Fruit fly (Drosophila melanogaster) whole organism, embryonic: ENCODE data around the gene dgrn.

Experiments used
- Ada2b ChIP-seq: fragments of 200-800 bp; sonication (Bioruptor generic); IDR thresholded peaks from 2 replicates; pipeline ENCODE4 v1.3.6; 2022; ENCODE audit warnings: missing biosample characterization, missing genetic modification characterization
- CG10209 ChIP-seq: fragments of 200-800 bp; sonication (Bioruptor generic); optimal IDR thresholded peaks from 3 replicates; lab custom pipeline; 2017; ENCODE audit warnings: missing biosample characterization, mild to moderate bottlenecking, missing genetic modification characterization, missing genetic modification reagents
- CG11247 ChIP-seq: fragments of 200-800 bp; sonication (Bioruptor generic); IDR thresholded peaks from 2 replicates; pipeline ENCODE4 v1.3.6; 2022; ENCODE audit warnings: missing biosample characterization, missing genetic modification characterization
- CG11398 ChIP-seq: fragments of 200-800 bp; sonication (Bioruptor generic); optimal IDR thresholded peaks from 2 replicates; lab custom pipeline; 2016; ENCODE audit warnings: missing biosample characterization, missing genetic modification characterization
- CG12155 ChIP-seq: fragments of 200-800 bp; sonication (Bioruptor generic); optimal IDR thresholded peaks from 3 replicates; lab custom pipeline; 2016; ENCODE audit warnings: missing biosample characterization, missing genetic modification characterization
- CG12219 ChIP-seq: fragments of 200-800 bp; sonication (Bioruptor generic); optimal IDR thresholded peaks from 3 replicates; lab custom pipeline; 2018; ENCODE audit warnings: missing biosample characterization, mild to moderate bottlenecking, missing genetic modification characterization
- CG14014 ChIP-seq: fragments of 200-800 bp; sonication (Bioruptor generic); IDR thresholded peaks from 2 replicates; pipeline ENCODE4 v1.3.6; 2022; ENCODE audit warnings: missing biosample characterization, missing genetic modification characterization
- CG14050 ChIP-seq: fragments of 200-800 bp; sonication (Bioruptor generic); IDR thresholded peaks from 3 replicates; pipeline ENCODE4 v1.3.6; 2022; ENCODE audit warnings: missing biosample characterization, missing genetic modification characterization
- CG15011 ChIP-seq: fragments of 200-800 bp; sonication (Bioruptor generic); optimal IDR thresholded peaks from 3 replicates; lab custom pipeline; 2018; ENCODE audit warnings: missing biosample characterization, mild to moderate bottlenecking, missing genetic modification characterization
- CG16813 ChIP-seq: fragments of 200-800 bp; sonication (Bioruptor generic); IDR thresholded peaks from 3 replicates; pipeline ENCODE4 v1.3.6; 2022; ENCODE audit warnings: missing biosample characterization, missing genetic modification characterization; ENCODE audit not compliant: partially characterized antibody
- CG1832 ChIP-seq: fragments of 200-800 bp; sonication (Bioruptor generic); optimal IDR thresholded peaks from 2 replicates; lab custom pipeline; 2017; ENCODE audit warnings: missing biosample characterization, mild to moderate bottlenecking, missing genetic modification characterization, inconsistent platforms
- CG2712 ChIP-seq: fragments of 200-800 bp; optimal IDR thresholded peaks from 3 replicates; lab custom pipeline; 2019; ENCODE audit warnings: missing biosample characterization, mild to moderate bottlenecking, missing genetic modification characterization, moderate library complexity
- CG2875 ChIP-seq: fragments of 200-800 bp; sonication (Bioruptor generic); optimal IDR thresholded peaks from 2 replicates; lab custom pipeline; 2017; ENCODE audit warnings: missing biosample characterization, mild to moderate bottlenecking, missing genetic modification characterization, missing genetic modification reagents
- CG4328 ChIP-seq: fragments of 200-800 bp; sonication (Bioruptor generic); optimal IDR thresholded peaks from 3 replicates; lab custom pipeline; 2017; ENCODE audit warnings: missing biosample characterization, missing genetic modification reagents, missing genetic modification characterization
- CG4424 ChIP-seq: fragments of 200-800 bp; sonication (Bioruptor generic); optimal IDR thresholded peaks from 3 replicates; lab custom pipeline; 2016; ENCODE audit warnings: missing biosample characterization, missing genetic modification characterization
- CG4617 ChIP-seq: fragments of 200-800 bp; sonication (Bioruptor generic); optimal IDR thresholded peaks from 3 replicates; lab custom pipeline; 2016; ENCODE audit warnings: missing biosample characterization, missing genetic modification characterization, borderline replicate concordance
- CG6854 ChIP-seq: fragments of 200-800 bp; sonication (Bioruptor generic); optimal IDR thresholded peaks from 3 replicates; lab custom pipeline; 2017; ENCODE audit warnings: missing biosample characterization, mild to moderate bottlenecking, missing genetic modification characterization
- Chrac-16 ChIP-seq: fragments of 200-800 bp; sonication (Bioruptor generic); optimal IDR thresholded peaks from 3 replicates; lab custom pipeline; 2016; ENCODE audit warnings: missing biosample characterization, missing genetic modification characterization
- Deaf1 ChIP-seq: fragments of 200-800 bp; optimal IDR thresholded peaks from 3 replicates; lab custom pipeline; 2019; ENCODE audit warnings: missing biosample characterization, mild to moderate bottlenecking, missing genetic modification characterization, moderate library complexity
- Dll ChIP-seq: fragments of 200-800 bp; sonication (Bioruptor generic); IDR thresholded peaks from 4 replicates; pipeline ENCODE4 v1.3.6; 2022; ENCODE audit warnings: missing biosample characterization, missing genetic modification characterization; ENCODE audit not compliant: partially characterized antibody
- Doc3 ChIP-seq: fragments of 200-800 bp; sonication (Bioruptor generic); IDR thresholded peaks from 3 replicates; pipeline ENCODE4 v1.3.6; 2022; ENCODE audit warnings: missing biosample characterization, missing genetic modification characterization; ENCODE audit not compliant: partially characterized antibody
- E2f1 ChIP-seq: fragments of 200-800 bp; sonication (Bioruptor generic); IDR thresholded peaks from 2 replicates; pipeline ENCODE4 v1.3.6; 2022; ENCODE audit warnings: missing biosample characterization, missing genetic modification characterization
- Elba2 ChIP-seq: fragments of 200-800 bp; sonication (Bioruptor generic); optimal IDR thresholded peaks from 3 replicates; lab custom pipeline; 2016; ENCODE audit warnings: missing biosample characterization, missing genetic modification characterization
- Fer2 ChIP-seq: fragments of 200-800 bp; sonication (Bioruptor generic); optimal IDR thresholded peaks from 2 replicates; lab custom pipeline; 2018; ENCODE audit warnings: missing biosample characterization, mild to moderate bottlenecking, missing genetic modification characterization, moderate library complexity
- HHEX ChIP-seq: fragments of 200-800 bp; sonication (Bioruptor generic); optimal IDR thresholded peaks from 3 replicates; lab custom pipeline; 2017; ENCODE audit warnings: missing biosample characterization, mild to moderate bottlenecking, missing genetic modification characterization, missing genetic modification reagents
- HmgD ChIP-seq: fragments of 200-800 bp; sonication (Bioruptor generic); optimal IDR thresholded peaks from 3 replicates; lab custom pipeline; 2016; ENCODE audit warnings: missing biosample characterization, missing genetic modification characterization
- Hmr ChIP-seq: fragments of 200-800 bp; sonication (Bioruptor generic); optimal IDR thresholded peaks from 3 replicates; lab custom pipeline; 2017; ENCODE audit warnings: mild to moderate bottlenecking, missing biosample characterization, missing genetic modification reagents, missing genetic modification characterization
- Max ChIP-seq: fragments of 200-800 bp; sonication (Bioruptor generic); optimal IDR thresholded peaks from 2 replicates; lab custom pipeline; 2016; ENCODE audit warnings: missing biosample characterization, mild to moderate bottlenecking, missing genetic modification characterization
- NC2β ChIP-seq: fragments of 200-800 bp; sonication (Bioruptor generic); optimal IDR thresholded peaks from 2 replicates; lab custom pipeline; 2016; ENCODE audit warnings: missing biosample characterization, missing genetic modification characterization
- Side ChIP-seq: fragments of 200-800 bp; sonication (Bioruptor generic); optimal IDR thresholded peaks from 2 replicates; lab custom pipeline; 2016; ENCODE audit warnings: missing biosample characterization, missing genetic modification characterization
- Stat92E ChIP-seq, 3 experiments: fragments of >200 bp in 2 of 3; fragments of 200-800 bp in 1 of 3; sonication (Bioruptor generic) in 1 of 3; optimal IDR thresholded peaks; 2 replicates each; lab custom pipeline; 2017 to 2019; ENCODE audit warnings: missing biosample characterization in 3 of 3, missing genetic modification characterization in 3 of 3, mild to moderate bottlenecking in 1 of 3, moderate library complexity in 1 of 3
- bab2 ChIP-seq: fragments of 200-800 bp; sonication (Bioruptor generic); optimal IDR thresholded peaks from 2 replicates; lab custom pipeline; 2016; ENCODE audit warnings: missing biosample characterization, missing genetic modification characterization
- chn ChIP-seq: fragments of 200-800 bp; sonication (Bioruptor generic); optimal IDR thresholded peaks from 2 replicates; lab custom pipeline; 2016; ENCODE audit warnings: missing biosample characterization, missing genetic modification characterization
- crp ChIP-seq, 2 experiments: fragments of 200-800 bp; sonication (Bioruptor generic); optimal IDR thresholded peaks; 2 replicates in 1 of 2; 3 replicates in 1 of 2; lab custom pipeline; 2017; ENCODE audit warnings: missing biosample characterization in 2 of 2, missing genetic modification characterization in 2 of 2, mild to moderate bottlenecking in 1 of 2, moderate library complexity in 1 of 2
- dati ChIP-seq: fragments of 200-800 bp; sonication (Bioruptor generic); IDR thresholded peaks from 2 replicates; pipeline ENCODE4 v1.3.6; 2022; ENCODE audit warnings: missing biosample characterization, missing genetic modification characterization
- dysf ChIP-seq: fragments of 200-800 bp; sonication (Bioruptor generic); IDR thresholded peaks from 3 replicates; pipeline ENCODE4 v1.3.6; 2022; ENCODE audit warnings: missing biosample characterization, missing genetic modification characterization
- ems ChIP-seq: fragments of 200-800 bp; sonication (Bioruptor generic); optimal IDR thresholded peaks from 3 replicates; lab custom pipeline; 2016; ENCODE audit warnings: missing biosample characterization, missing genetic modification characterization
- ewg ChIP-seq: fragments of 200-800 bp; sonication (Bioruptor generic); optimal IDR thresholded peaks from 3 replicates; lab custom pipeline; 2017; ENCODE audit warnings: mild to moderate bottlenecking, missing biosample characterization, missing genetic modification reagents, missing genetic modification characterization
- fd3F ChIP-seq: fragments of 200-800 bp; sonication (Bioruptor generic); optimal IDR thresholded peaks from 2 replicates; lab custom pipeline; 2018; ENCODE audit warnings: missing biosample characterization, mild to moderate bottlenecking, missing genetic modification characterization, moderate library complexity
- ftz-f1 ChIP-seq: fragments of 200-800 bp; sonication (Bioruptor generic); optimal IDR thresholded peaks from 2 replicates; lab custom pipeline; 2016; ENCODE audit warnings: missing biosample characterization, missing genetic modification characterization
- grau ChIP-seq: fragments of 200-800 bp; optimal IDR thresholded peaks from 3 replicates; lab custom pipeline; 2019; ENCODE audit warnings: missing biosample characterization, mild to moderate bottlenecking, missing genetic modification characterization, moderate library complexity
- mam ChIP-seq: fragments of 200-800 bp; sonication (Bioruptor generic); optimal IDR thresholded peaks from 3 replicates; lab custom pipeline; 2016; ENCODE audit warnings: missing biosample characterization, missing genetic modification characterization
- onecut ChIP-seq: fragments of 200-800 bp; sonication (Bioruptor generic); IDR thresholded peaks from 2 replicates; pipeline ENCODE4 v1.3.6; 2022; ENCODE audit warnings: missing biosample characterization, missing genetic modification characterization
- otp ChIP-seq: fragments of 200-800 bp; sonication (Bioruptor generic); IDR thresholded peaks from 3 replicates; pipeline ENCODE4, ENCODE4 v1.3.6; 2022; ENCODE audit warnings: missing biosample characterization, missing genetic modification characterization
- pita ChIP-seq: fragments of 200-800 bp; sonication (Bioruptor generic); optimal IDR thresholded peaks from 2 replicates; lab custom pipeline; 2017; ENCODE audit warnings: missing biosample characterization, mild to moderate bottlenecking, missing genetic modification characterization
- pnt ChIP-seq: fragments of 200-800 bp; sonication (Bioruptor generic); optimal IDR thresholded peaks from 3 replicates; lab custom pipeline; 2016; ENCODE audit warnings: missing biosample characterization, missing genetic modification characterization
- scrt ChIP-seq: fragments of 200-800 bp; sonication (Bioruptor generic); optimal IDR thresholded peaks from 2 replicates; lab custom pipeline; 2018; ENCODE audit warnings: missing biosample characterization, mild to moderate bottlenecking, missing genetic modification characterization, moderate library complexity
- sens ChIP-seq: fragments of 200-800 bp; sonication (Bioruptor generic); peaks from one replicate; lab custom pipeline; 2016; ENCODE audit warnings: missing biosample characterization, missing genetic modification characterization
- ssp ChIP-seq: fragments of 200-800 bp; sonication (Bioruptor generic); IDR thresholded peaks from 2 replicates; pipeline ENCODE4 v1.3.6; 2022; ENCODE audit warnings: missing biosample characterization, missing genetic modification characterization
- tup ChIP-seq: fragments of 200-800 bp; sonication (Bioruptor generic); optimal IDR thresholded peaks from 2 replicates; lab custom pipeline; 2016; ENCODE audit warnings: missing biosample characterization, mild to moderate bottlenecking, missing genetic modification characterization, moderate library complexity
- unpg ChIP-seq: fragments of 200-800 bp; sonication (Bioruptor generic); optimal IDR thresholded peaks from 3 replicates; lab custom pipeline; 2018; ENCODE audit warnings: missing biosample characterization, mild to moderate bottlenecking, missing genetic modification characterization, moderate library complexity

The dgrn gene

dm6 chr3R:5856215-5856614 is 31.8 kb downstream of the dgrn start, which contains the start of the genes disp and ECSIT (continued):
- no peak for TF ChIP-seq pnt
- no peak for TF ChIP-seq grau (tag; lab: Kevin White, UChicago)
- peak; percentile 36 for TF ChIP-seq Hmr
- TF ChIP-seq Side (GFP tag; lab: Kevin White, UChicago), result no peak
- TF ChIP-seq Max (GFP tag; lab: Kevin White, UChicago), result peak; percentile 48
- TF ChIP-seq onecut, result no peak
- TF ChIP-seq pita (GFP tag; lab: Kevin White, UChicago), result no peak
- no peak for TF ChIP-seq fd3F (GFP tag; lab: Kevin White, UChicago)
- peak; percentile 15 for TF ChIP-seq HmgD
- peak; percentile 88 for TF ChIP-seq CG2712 (tag; lab: Kevin White, UChicago)
- TF ChIP-seq E2f1, result no peak
- TF ChIP-seq bab2, result peak; percentile 27
- TF ChIP-seq mam, result peak; percentile 32
- TF ChIP-seq CG15011 (GFP tag; lab: Kevin White, UChicago), result no peak
- no peak for TF ChIP-seq CG14014 (GFP tag; lab: Robert Waterston, UW)
- TF ChIP-seq dysf (GFP tag; lab: Robert Waterston, UW), result 0 out of 3 replicates have a peak, but pooled peaks have one; percentile 40
- peak; percentile 6 for TF ChIP-seq CG6854 (GFP tag; lab: Kevin White, UChicago)
- TF ChIP-seq ems (GFP tag; lab: Kevin White, UChicago), result peak; percentile 45
- no peak for TF ChIP-seq ssp (GFP tag; lab: Robert Waterston, UW)
- peak; percentile 56 for TF ChIP-seq CG4617
- TF ChIP-seq CG12219 (GFP tag; lab: Kevin White, UChicago), result no peak
- TF ChIP-seq CG11247 (GFP tag; lab: Robert Waterston, UW), result no peak
- peak; percentile 8 for TF ChIP-seq chn (GFP tag; lab: Kevin White, UChicago)
- peak; percentile 98 for TF ChIP-seq crp (GFP tag; optimal IDR thresholded peaks at IDR 0.05; lab: Kevin White, UChicago)
- no peak for TF ChIP-seq Doc3 (GFP tag; lab: Robert Waterston, UW)
- TF ChIP-seq CG4328 (GFP tag; lab: Kevin White, UChicago), result no peak
- no peak for TF ChIP-seq dati (GFP tag; lab: Robert Waterston, UW)
- no peak for TF ChIP-seq CG2875 (GFP tag; lab: Kevin White, UChicago)
- no peak for TF ChIP-seq CG14050 (GFP tag; lab: Robert Waterston, UW)
- TF ChIP-seq Elba2 (GFP tag; lab: Kevin White, UChicago), result no peak
- no peak for TF ChIP-seq HHEX
- no peak for TF ChIP-seq Dll
- no peak for TF ChIP-seq ftz-f1 (GFP tag; lab: Kevin White, UChicago)
- TF ChIP-seq CG11398, result no peak
- TF ChIP-seq CG16813 (GFP tag; lab: Robert Waterston, UW), result peak; percentile 16; the same call in 1 of the 3 replicates
- TF ChIP-seq Deaf1, result no peak
- TF ChIP-seq Fer2 (tag; lab: Kevin White, UChicago), result no peak
- peak; percentile 92 for TF ChIP-seq sens (GFP tag; lab: Kevin White, UChicago)
- peak; percentile 38 for TF ChIP-seq CG10209 (GFP tag; lab: Kevin White, UChicago)
- TF ChIP-seq ewg, result no peak
- peak; percentile 54 for TF ChIP-seq CG4424
- TF ChIP-seq Chrac-16 (GFP tag; lab: Kevin White, UChicago), result peak; percentile 2
- TF ChIP-seq scrt (GFP tag; lab: Kevin White, UChicago), result no peak
- TF ChIP-seq CG12155, result peak; percentile 4
- peak; percentile 18 for TF ChIP-seq NC2β (GFP tag; lab: Kevin White, UChicago)
- TF ChIP-seq tup (GFP tag; lab: Kevin White, UChicago), result no peak
- TF ChIP-seq unpg (GFP tag; lab: Kevin White, UChicago), result no peak
- TF ChIP-seq CG1832 (GFP tag; lab: Kevin White, UChicago), result no peak
- no peak for TF ChIP-seq otp (GFP tag; lab: Robert Waterston, UW)
- no peak for TF ChIP-seq Stat92E (GFP tag; optimal IDR thresholded peaks at IDR 0.05; lab: Kevin White, UChicago)
- TF ChIP-seq Ada2b (GFP tag; lab: Robert Waterston, UW), result no peak
